Worm (Caenorhabditis elegans) whole organism, mixed stage, embryonic: ENCODE measurements around the gene B0334.20.

ENCODE experiments used
- M03D4.4 ChIP-seq: sonication (generic microtip); optimal IDR thresholded peaks from 2 replicates; lab custom pipeline; 2017; ENCODE audit warnings: mild to moderate bottlenecking, missing genetic modification characterization, missing compliant biosample characterization
- bed-3 ChIP-seq: fragments of 200-800 bp; sonication (Bioruptor generic); optimal IDR thresholded peaks from 3 replicates; lab custom pipeline; 2018; ENCODE audit warnings: mild to moderate bottlenecking, missing genetic modification characterization, moderate library complexity, missing compliant biosample characterization
- blmp-1 ChIP-seq: fragments of 150-350 bp; optimal IDR thresholded peaks from 2 replicates; lab custom pipeline; 2014; ENCODE audit warnings: missing biosample characterization, missing genetic modification characterization
- ceh-39 ChIP-seq: fragments of 150-350 bp; optimal IDR thresholded peaks from 2 replicates; lab custom pipeline; 2014; ENCODE audit warnings: missing biosample characterization, missing genetic modification characterization
- ceh-43 ChIP-seq: fragments of 200-800 bp; sonication (Bioruptor generic); optimal IDR thresholded peaks from 2 replicates; lab custom pipeline; 2018; ENCODE audit warnings: mild to moderate bottlenecking, missing genetic modification characterization, moderate library complexity, missing compliant biosample characterization
- ceh-83 ChIP-seq: fragments of 200-800 bp; sonication (Bioruptor generic); optimal IDR thresholded peaks from 2 replicates; lab custom pipeline; 2018; ENCODE audit warnings: mild to moderate bottlenecking, missing genetic modification characterization, missing compliant biosample characterization
- ces-1 ChIP-seq: fragments of 150-350 bp; optimal IDR thresholded peaks from 2 replicates; lab custom pipeline; 2014; ENCODE audit warnings: missing biosample characterization, missing genetic modification reagents, missing genetic modification characterization
- drap-1 ChIP-seq: fragments of 200-800 bp; sonication (Bioruptor generic); optimal IDR thresholded peaks from 3 replicates; lab custom pipeline; 2018; ENCODE audit warnings: mild to moderate bottlenecking, missing genetic modification characterization, missing compliant biosample characterization
- elt-1 ChIP-seq: sonication (generic microtip); optimal IDR thresholded peaks from 2 replicates; lab custom pipeline; 2017; ENCODE audit warnings: missing genetic modification characterization, mild to moderate bottlenecking, missing compliant biosample characterization, antibody characterized with exemption, moderate library complexity, borderline replicate concordance; ENCODE audit not compliant: insufficient read depth
- elt-3 ChIP-seq: fragments of 150-350 bp; optimal IDR thresholded peaks from 2 replicates; lab custom pipeline; 2014; ENCODE audit warnings: missing biosample characterization, missing genetic modification characterization
- flh-1 ChIP-seq: fragments of 200-800 bp; sonication (Bioruptor generic); optimal IDR thresholded peaks from 2 replicates; lab custom pipeline; 2018; ENCODE audit warnings: mild to moderate bottlenecking, missing genetic modification characterization, moderate library complexity, missing compliant biosample characterization
- ham-2 ChIP-seq: fragments of 200-800 bp; sonication (Bioruptor generic); optimal IDR thresholded peaks from 2 replicates; lab custom pipeline; 2018; ENCODE audit warnings: mild to moderate bottlenecking, missing genetic modification characterization, missing compliant biosample characterization
- hlh-1 ChIP-seq: fragments of 150-350 bp; optimal IDR thresholded peaks from 2 replicates; lab custom pipeline; 2014; ENCODE audit warnings: missing biosample characterization, missing genetic modification reagents, missing genetic modification characterization
- lin-32 ChIP-seq: fragments of 200-800 bp; sonication (Bioruptor generic); optimal IDR thresholded peaks from 2 replicates; lab custom pipeline; 2018; ENCODE audit warnings: mild to moderate bottlenecking, missing genetic modification characterization, missing compliant biosample characterization
- lsy-2 ChIP-seq: fragments of 150-350 bp; optimal IDR thresholded peaks from 2 replicates; lab custom pipeline; 2014; ENCODE audit warnings: missing biosample characterization, missing genetic modification characterization
- mep-1 ChIP-seq: fragments of 150-350 bp; optimal IDR thresholded peaks from 2 replicates; lab custom pipeline; 2017; ENCODE audit warnings: missing biosample characterization, missing genetic modification reagents, missing genetic modification characterization, inconsistent platforms
- mls-2 ChIP-seq: sonication (generic microtip); optimal IDR thresholded peaks from 2 replicates; lab custom pipeline; 2016; ENCODE audit warnings: mild to moderate bottlenecking, missing genetic modification characterization, moderate library complexity, missing compliant biosample characterization
- nhr-2 ChIP-seq: fragments of 150-350 bp; optimal IDR thresholded peaks from 2 replicates; lab custom pipeline; 2014; ENCODE audit warnings: missing biosample characterization, missing genetic modification characterization
- nhr-237 ChIP-seq: fragments of 150-350 bp; optimal IDR thresholded peaks from 2 replicates; lab custom pipeline; 2014; ENCODE audit warnings: missing biosample characterization, missing genetic modification characterization
- nhr-28 ChIP-seq: fragments of 150-350 bp; optimal IDR thresholded peaks from 2 replicates; lab custom pipeline; 2014; ENCODE audit warnings: missing biosample characterization, missing genetic modification characterization
- nhr-76 ChIP-seq: sonication (generic microtip); optimal IDR thresholded peaks from 2 replicates; lab custom pipeline; 2017; ENCODE audit warnings: missing biosample characterization, missing genetic modification characterization
- pha-4 ChIP-seq: fragments of 150-350 bp; optimal IDR thresholded peaks from 2 replicates; lab custom pipeline; 2018; ENCODE audit warnings: missing biosample characterization, missing genetic modification reagents, missing genetic modification characterization
- sptf-1 ChIP-seq: sonication (generic microtip); optimal IDR thresholded peaks from 2 replicates; lab custom pipeline; 2017; ENCODE audit warnings: mild to moderate bottlenecking, missing genetic modification characterization, moderate library complexity, missing compliant biosample characterization
- tbx-8 ChIP-seq: fragments of 200-800 bp; sonication (Bioruptor generic); optimal IDR thresholded peaks from 2 replicates; lab custom pipeline; 2018; ENCODE audit warnings: mild to moderate bottlenecking, missing genetic modification characterization, moderate library complexity, missing compliant biosample characterization
- unc-120 ChIP-seq: sonication (generic microtip); optimal IDR thresholded peaks from 2 replicates; lab custom pipeline; 2017; ENCODE audit warnings: missing genetic modification characterization, missing compliant biosample characterization; ENCODE audit not compliant: poor library complexity, severe bottlenecking
- unc-39 ChIP-seq: fragments of 150-350 bp; optimal IDR thresholded peaks from 2 replicates; lab custom pipeline; 2014; ENCODE audit warnings: missing biosample characterization, missing genetic modification characterization
- unc-62 ChIP-seq: fragments of 150-350 bp; optimal IDR thresholded peaks from 2 replicates; lab custom pipeline; 2014; ENCODE audit warnings: missing biosample characterization, missing genetic modification reagents, missing genetic modification characterization
- zip-8 ChIP-seq: fragments of 150-350 bp; optimal IDR thresholded peaks from 2 replicates; lab custom pipeline; 2014; ENCODE audit warnings: missing biosample characterization, missing genetic modification characterization

B0334.20 gene

DNA sequence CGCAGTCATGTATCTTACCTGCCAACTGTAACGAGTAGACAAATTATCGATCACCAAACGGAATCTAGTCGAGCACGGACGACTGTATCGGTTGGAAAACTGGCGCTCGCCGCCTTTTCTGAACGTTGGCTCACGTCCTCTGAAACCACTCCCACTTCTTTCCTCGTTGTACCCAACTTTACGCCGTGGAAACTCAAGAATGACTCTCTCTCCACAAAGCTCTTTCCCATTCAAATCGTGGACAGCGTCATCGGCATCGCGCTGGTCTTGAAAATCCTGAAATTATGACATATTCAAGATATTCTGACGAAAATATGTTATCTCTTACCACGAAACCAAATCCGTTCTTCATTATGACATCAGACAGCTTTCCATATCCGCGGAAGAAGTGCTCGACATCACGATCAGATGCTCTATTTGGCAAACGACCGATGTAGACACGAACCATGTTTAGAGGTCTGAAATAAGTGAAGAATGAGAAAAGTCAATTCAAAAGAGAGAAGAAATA is 47.7 kb downstream of the B0334.20 start, which contains the start of gene rsp-2:
rsp-2 (minus strand) TSS at position 458 of the 508 bp plus-strand sequence.
- TF ChIP-seq sptf-1 (tag; lab: Kevin White, UChicago): no peak
- no peak for TF ChIP-seq elt-3 (tag; lab: Kevin White, UChicago)
- no peak for TF ChIP-seq blmp-1 (tag; lab: Kevin White, UChicago)
- TF ChIP-seq nhr-76: no peak

DNA sequence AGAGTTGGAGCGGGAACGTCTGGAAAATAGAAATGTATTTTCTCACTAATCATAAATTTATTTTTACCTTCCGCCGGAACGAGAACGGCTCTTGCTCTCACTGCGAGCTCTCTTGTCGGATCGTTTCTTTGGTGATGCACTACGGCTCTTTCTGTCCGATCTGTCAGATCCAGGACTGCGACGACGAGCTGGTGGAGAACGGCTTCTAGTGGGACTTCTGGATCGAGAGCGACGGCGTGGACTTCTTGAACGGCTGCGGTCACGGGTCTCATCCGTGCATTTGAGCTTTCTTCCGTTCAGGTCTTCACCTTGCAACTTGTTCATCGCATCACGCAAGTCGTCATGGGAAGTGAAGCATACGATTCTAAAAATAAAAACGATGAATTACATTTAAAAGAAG is 48.5 kb downstream of the B0334.20 start:
- no peak for TF ChIP-seq ceh-83 (GFP tag; lab: Kevin White, UChicago)
- TF ChIP-seq flh-1 (GFP tag; lab: Kevin White, UChicago): no peak
- no peak for TF ChIP-seq nhr-237
- TF ChIP-seq blmp-1 (tag; lab: Kevin White, UChicago): no peak
- no peak for TF ChIP-seq ham-2
- no peak for TF ChIP-seq mep-1
- no peak for TF ChIP-seq bed-3 (GFP tag; lab: Kevin White, UChicago)
- TF ChIP-seq unc-120 (tag; lab: Kevin White, UChicago): no peak
- TF ChIP-seq mls-2 (tag; lab: Kevin White, UChicago): no peak
- no peak for TF ChIP-seq sptf-1 (tag; lab: Kevin White, UChicago)
- no peak for TF ChIP-seq tbx-8
- TF ChIP-seq M03D4.4 (tag; lab: Kevin White, UChicago): no peak
- TF ChIP-seq hlh-1 (tag; lab: Kevin White, UChicago): no peak
- TF ChIP-seq elt-1 (tag; lab: Kevin White, UChicago): no peak
- no peak for TF ChIP-seq ces-1
- TF ChIP-seq nhr-2 (tag; lab: Kevin White, UChicago): no peak
- no peak for TF ChIP-seq ceh-39 (tag; lab: Kevin White, UChicago)

DNA sequence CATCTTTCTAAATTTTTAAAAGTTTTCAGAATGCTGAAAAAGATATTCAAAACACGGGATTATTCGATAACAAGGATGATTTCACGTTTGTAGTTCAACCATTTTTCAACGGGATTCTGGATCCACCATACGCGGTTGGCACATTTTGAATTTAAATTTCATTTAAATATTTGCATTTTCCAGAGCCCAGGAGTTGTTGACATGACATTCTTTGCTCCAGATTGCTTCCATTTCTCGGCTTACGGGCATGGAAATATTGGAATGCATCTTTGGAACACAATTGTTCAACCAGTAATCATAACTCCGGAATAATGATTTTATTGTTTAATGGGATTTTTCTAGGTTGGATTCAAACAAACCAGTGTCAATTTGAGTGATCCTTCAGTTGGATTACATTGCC is 49.4 kb downstream of the B0334.20 start:
- TF ChIP-seq M03D4.4 (tag; lab: Kevin White, UChicago) (no peak), pha-4 (tag; lab: Kevin White, UChicago) (no peak), ceh-43 (GFP tag; lab: Kevin White, UChicago) (no peak), nhr-28 (no peak), mls-2 (tag; lab: Kevin White, UChicago) (no peak), mep-1 (no peak), sptf-1 (tag; lab: Kevin White, UChicago) (no peak), zip-8 (tag; lab: Kevin White, UChicago) (no peak), flh-1 (GFP tag; lab: Kevin White, UChicago) (no peak), drap-1 (no peak), lsy-2 (no peak), unc-62 (no peak), nhr-2 (tag; lab: Kevin White, UChicago) (no peak), nhr-76 (no peak), ceh-39 (tag; lab: Kevin White, UChicago) (no peak), lin-32 (GFP tag; lab: Kevin White, UChicago) (no peak), tbx-8 (no peak), unc-39 (tag; lab: Kevin White, UChicago) (no peak)
